Worm (Caenorhabditis elegans) whole organism, L1 larva: ENCODE results near the gene mrp-6.

Source experiments
- C16A3.4 ChIP-seq: fragments of 150-350 bp; optimal IDR thresholded peaks from 2 replicates; lab custom pipeline; 2014; ENCODE audit warnings: missing biosample characterization, missing genetic modification characterization
- C34B4.2 ChIP-seq: sonication (generic microtip); optimal IDR thresholded peaks from 2 replicates; lab custom pipeline; 2017; ENCODE audit warnings: mild to moderate bottlenecking, missing genetic modification characterization, missing compliant biosample characterization
- Y116A8C.19 ChIP-seq: sonication (generic microtip); optimal IDR thresholded peaks from 2 replicates; lab custom pipeline; 2016; ENCODE audit warnings: missing compliant biosample characterization, missing genetic modification characterization, borderline replicate concordance
- aha-1 ChIP-seq: fragments of 150-350 bp; optimal IDR thresholded peaks from 2 replicates; lab custom pipeline; 2014; ENCODE audit warnings: missing biosample characterization, missing genetic modification characterization
- ama-1 ChIP-seq: fragments of 150-350 bp; optimal IDR thresholded peaks from 2 replicates; lab custom pipeline; 2014
- ceh-63 ChIP-seq: fragments of 200-800 bp; sonication (Bioruptor generic); optimal IDR thresholded peaks from 2 replicates; lab custom pipeline; 2018; ENCODE audit warnings: mild to moderate bottlenecking, missing genetic modification characterization, missing compliant biosample characterization
- dpl-1 ChIP-seq, 3 experiments: fragments of 150-350 bp in 2 of 3; sonication (generic microtip) in 1 of 3; optimal IDR thresholded peaks; 2 replicates each; lab custom pipeline; 2014 to 2017; ENCODE audit warnings: missing biosample characterization in 3 of 3, missing genetic modification characterization in 3 of 3, missing genetic modification reagents in 3 of 3
- dsc-1 ChIP-seq: sonication (generic microtip); optimal IDR thresholded peaks from 2 replicates; lab custom pipeline; 2016; ENCODE audit warnings: mild to moderate bottlenecking, missing genetic modification characterization, missing compliant biosample characterization
- efl-1 ChIP-seq, 4 experiments: fragments of 150-350 bp; optimal IDR thresholded peaks in 3 of 4; peaks in 1 of 4; 1 replicate in 1 of 4; 2 replicates in 3 of 4; lab custom pipeline; 2014; ENCODE audit warnings: missing biosample characterization in 2 of 4, missing genetic modification characterization in 2 of 4, missing genetic modification reagents in 2 of 4
- egl-13 ChIP-seq: sonication (generic microtip); optimal IDR thresholded peaks from 2 replicates; lab custom pipeline; 2016; ENCODE audit warnings: missing genotype, missing genetic modification reagents, missing genetic modification characterization, missing compliant biosample characterization
- egl-27 ChIP-seq, 2 experiments: fragments of 150-350 bp in 1 of 2; sonication (generic microtip); optimal IDR thresholded peaks; 3 replicates each; lab custom pipeline; 2017 to 2018; ENCODE audit warnings: missing biosample characterization in 2 of 2, missing genetic modification characterization in 2 of 2, missing genetic modification reagents in 2 of 2
- elt-2 ChIP-seq: sonication (generic microtip); optimal IDR thresholded peaks from 2 replicates; lab custom pipeline; 2016; ENCODE audit warnings: missing genetic modification characterization, mild to moderate bottlenecking, inconsistent platforms, missing compliant biosample characterization, missing genetic modification reagents
- ets-5 ChIP-seq: fragments of 200-800 bp; sonication (Bioruptor generic); IDR thresholded peaks from 2 replicates; pipeline ENCODE4 v1.3.6; 2022; ENCODE audit warnings: missing genetic modification characterization, missing compliant biosample characterization
- fkh-4 ChIP-seq: sonication (generic microtip); optimal IDR thresholded peaks from 2 replicates; lab custom pipeline; 2016; ENCODE audit warnings: missing compliant biosample characterization, missing genetic modification characterization, borderline replicate concordance
- fos-1 ChIP-seq: fragments of 150-350 bp; optimal IDR thresholded peaks from 2 replicates; lab custom pipeline; 2014; ENCODE audit warnings: missing biosample characterization, missing genetic modification characterization
- hlh-17 ChIP-seq: fragments of 200-800 bp; sonication (Bioruptor generic); optimal IDR thresholded peaks from 2 replicates; lab custom pipeline; 2018; ENCODE audit warnings: missing genetic modification characterization, mild to moderate bottlenecking, missing compliant biosample characterization, moderate library complexity, borderline replicate concordance
- hpl-2 ChIP-seq: fragments of 150-350 bp; optimal IDR thresholded peaks from 2 replicates; lab custom pipeline; 2014; ENCODE audit warnings: missing biosample characterization, missing genetic modification reagents, missing genetic modification characterization
- isw-1 ChIP-seq: fragments of 200-800 bp; sonication (Bioruptor generic); IDR thresholded peaks from 2 replicates; pipeline ENCODE4 v1.3.6; 2022; ENCODE audit warnings: missing genetic modification characterization, missing compliant biosample characterization
- lin-13 ChIP-seq: fragments of 150-350 bp; optimal IDR thresholded peaks from 2 replicates; lab custom pipeline; 2014; ENCODE audit warnings: missing biosample characterization, missing genetic modification reagents, missing genetic modification characterization
- lin-14 ChIP-seq: fragments of 200-800 bp; sonication (Bioruptor generic); optimal IDR thresholded peaks from 2 replicates; lab custom pipeline; 2018; ENCODE audit warnings: mild to moderate bottlenecking, missing genetic modification characterization, moderate library complexity, missing compliant biosample characterization
- lin-39 ChIP-seq: fragments of 150-350 bp; optimal IDR thresholded peaks from 2 replicates; lab custom pipeline; 2014; ENCODE audit warnings: missing biosample characterization, missing genetic modification reagents, missing genetic modification characterization
- lir-3 ChIP-seq: sonication (generic microtip); optimal IDR thresholded peaks from 2 replicates; lab custom pipeline; 2016; ENCODE audit warnings: mild to moderate bottlenecking, missing genetic modification characterization, moderate library complexity, missing compliant biosample characterization; ENCODE audit not compliant: poor library complexity
- lsy-2 ChIP-seq, 2 experiments: fragments of 150-350 bp; optimal IDR thresholded peaks; 2 replicates each; lab custom pipeline; 2014; ENCODE audit warnings: missing biosample characterization in 2 of 2, missing genetic modification characterization in 2 of 2
- mef-2 ChIP-seq: fragments of 150-350 bp; optimal IDR thresholded peaks from 2 replicates; lab custom pipeline; 2014; ENCODE audit warnings: missing biosample characterization, missing genetic modification characterization
- mep-1 ChIP-seq: fragments of 150-350 bp; optimal IDR thresholded peaks from 2 replicates; lab custom pipeline; 2014; ENCODE audit warnings: missing biosample characterization, missing genetic modification characterization
- nhr-20 ChIP-seq: sonication (generic microtip); optimal IDR thresholded peaks from 2 replicates; lab custom pipeline; 2016; ENCODE audit warnings: mild to moderate bottlenecking, missing genetic modification characterization, missing compliant biosample characterization
- nhr-237 ChIP-seq: fragments of 150-350 bp; optimal IDR thresholded peaks from 2 replicates; lab custom pipeline; 2014; ENCODE audit warnings: missing biosample characterization, missing genetic modification characterization
- nhr-28 ChIP-seq: fragments of 150-350 bp; optimal IDR thresholded peaks from 2 replicates; lab custom pipeline; 2014; ENCODE audit warnings: missing biosample characterization, missing genetic modification characterization
- nhr-47 ChIP-seq: sonication (generic microtip); optimal IDR thresholded peaks from 2 replicates; lab custom pipeline; 2016; ENCODE audit warnings: mild to moderate bottlenecking, missing genetic modification characterization, moderate library complexity, missing compliant biosample characterization
- nhr-71 ChIP-seq: sonication (generic microtip); optimal IDR thresholded peaks from 2 replicates; lab custom pipeline; 2016; ENCODE audit warnings: mild to moderate bottlenecking, missing genetic modification characterization, moderate library complexity, missing compliant biosample characterization
- nhr-76 ChIP-seq: sonication (generic microtip); optimal IDR thresholded peaks from 2 replicates; lab custom pipeline; 2017; ENCODE audit warnings: missing biosample characterization, missing genetic modification characterization
- nhr-77 ChIP-seq: fragments of 150-350 bp; optimal IDR thresholded peaks from 2 replicates; lab custom pipeline; 2014; ENCODE audit warnings: missing biosample characterization, missing genetic modification characterization
- nhr-84 ChIP-seq: sonication (generic microtip); optimal IDR thresholded peaks from 2 replicates; lab custom pipeline; 2017; ENCODE audit warnings: missing biosample characterization, missing genetic modification characterization
- pax-3 ChIP-seq: fragments of 200-800 bp; sonication (Bioruptor generic); optimal IDR thresholded peaks from 2 replicates; lab custom pipeline; 2018; ENCODE audit warnings: mild to moderate bottlenecking, missing genetic modification characterization, moderate library complexity, missing compliant biosample characterization
- pqm-1 ChIP-seq: sonication (generic microtip); optimal IDR thresholded peaks from 3 replicates; lab custom pipeline; 2017; ENCODE audit warnings: missing biosample characterization, missing genetic modification characterization
- sox-4 ChIP-seq: sonication (generic microtip); optimal IDR thresholded peaks from 2 replicates; lab custom pipeline; 2016; ENCODE audit warnings: missing genetic modification characterization, missing compliant biosample characterization
- swsn-7 ChIP-seq: sonication (generic microtip); optimal IDR thresholded peaks from 2 replicates; lab custom pipeline; 2016; ENCODE audit warnings: missing genetic modification characterization, missing compliant biosample characterization
- tbx-2 ChIP-seq: sonication (generic microtip); optimal IDR thresholded peaks from 2 replicates; lab custom pipeline; 2016; ENCODE audit warnings: missing genetic modification characterization, missing compliant biosample characterization
- unc-130 ChIP-seq: fragments of 150-350 bp; optimal IDR thresholded peaks from 2 replicates; lab custom pipeline; 2017; ENCODE audit warnings: missing biosample characterization, missing genetic modification characterization, inconsistent platforms
- unc-62 ChIP-seq: fragments of 150-350 bp; optimal IDR thresholded peaks from 2 replicates; lab custom pipeline; 2014; ENCODE audit warnings: missing biosample characterization, missing genetic modification reagents, missing genetic modification characterization
- unc-86 ChIP-seq: sonication (generic microtip); optimal IDR thresholded peaks from 2 replicates; lab custom pipeline; 2016; ENCODE audit warnings: missing genetic modification characterization, missing compliant biosample characterization
- unc-98 ChIP-seq: fragments of 200-800 bp; sonication (Bioruptor generic); IDR thresholded peaks from 2 replicates; pipeline ENCODE4 v1.3.6; 2022; ENCODE audit warnings: missing genetic modification characterization, missing compliant biosample characterization
- zag-1 ChIP-seq: fragments of 150-350 bp; optimal IDR thresholded peaks from 2 replicates; lab custom pipeline; 2014; ENCODE audit warnings: missing biosample characterization, missing genetic modification characterization
- zip-4 ChIP-seq: fragments of 200-800 bp; sonication (Bioruptor generic); optimal IDR thresholded peaks from 2 replicates; lab custom pipeline; 2018; ENCODE audit warnings: mild to moderate bottlenecking, missing genetic modification characterization, moderate library complexity, missing compliant biosample characterization
- ztf-4 ChIP-seq: fragments of 150-350 bp; optimal IDR thresholded peaks from 2 replicates; lab custom pipeline; 2014; ENCODE audit warnings: missing biosample characterization, missing genetic modification characterization

The mrp-6 gene

ce11 chrX:4186656-4187055 lies at the start of gene mrp-6:
TSS of gene mrp-6 (minus strand) at chrX:4186756.
- no peak for TF ChIP-seq isw-1
- TF ChIP-seq C34B4.2 (tag; lab: Kevin White, UChicago) = no peak
- no peak for TF ChIP-seq tbx-2 (tag; lab: Kevin White, UChicago)
- TF ChIP-seq mep-1 (tag; lab: Kevin White, UChicago) = no peak
- no peak for TF ChIP-seq unc-62 (GFP tag; lab: Kevin White, UChicago)

- TF ChIP-seq nhr-84 (no peak), nhr-76 (tag; lab: Kevin White, UChicago) (no peak), tbx-2 (tag; lab: Kevin White, UChicago) (no peak), swsn-7 (tag; lab: Kevin White, UChicago) (no peak), efl-1 (optimal IDR thresholded peaks at IDR 0.05; lab: Kevin White, UChicago) (no peak), efl-1 (GFP tag; optimal IDR thresholded peaks at IDR 0.05 in 1 of 2; lab: Kevin White, UChicago) (no peak), nhr-77 (tag; lab: Kevin White, UChicago) (no peak), zip-4 (GFP tag; lab: Kevin White, UChicago) (no peak), lsy-2 (tag; optimal IDR thresholded peaks at IDR 0.05; lab: Kevin White, UChicago) (no peak), unc-86 (no peak), ets-5 (GFP tag; lab: Robert Waterston, UW) (no peak), unc-98 (GFP tag; lab: Robert Waterston, UW) (no peak), zag-1 (tag; lab: Kevin White, UChicago) (no peak), ceh-63 (GFP tag; lab: Kevin White, UChicago) (no peak), fkh-4 (tag; lab: Kevin White, UChicago) (no peak), dpl-1 (GFP tag; optimal IDR thresholded peaks at IDR 0.05; lab: Kevin White, UChicago) (no peak), hlh-17 (GFP tag; lab: Kevin White, UChicago) (no peak), unc-130 (tag; lab: Kevin White, UChicago) (no peak)
Measured at ce11 chrX:4235752-4236151, 49.2 kb upstream of the mrp-6 start, which contains the start of gene rab-37. TSS of gene rab-37 (minus strand) at chrX:4235852.

- TF ChIP-seq efl-1 (optimal IDR thresholded peaks at IDR 0.05; lab: Kevin White, UChicago) (peak; percentile 92 to 99), efl-1 (GFP tag; optimal IDR thresholded peaks at IDR 0.05 in 1 of 2; lab: Kevin White, UChicago) (peak; percentile 38 to 93), pax-3 (tag; lab: Kevin White, UChicago) (peak; percentile 86), hpl-2 (GFP tag; lab: Kevin White, UChicago) (peak; percentile 91), aha-1 (tag; lab: Kevin White, UChicago) (peak; percentile 1), elt-2 (tag; lab: Kevin White, UChicago) (peak; percentile 88), ceh-63 (GFP tag; lab: Kevin White, UChicago) (no peak), lsy-2 (tag; optimal IDR thresholded peaks at IDR 0.05; lab: Kevin White, UChicago) (peak; percentile 63 to 86), nhr-47 (tag; lab: Kevin White, UChicago) (peak; percentile 97), isw-1 (peak; percentile 81), mef-2 (tag; lab: Kevin White, UChicago) (peak; percentile 84), ama-1 (peak; percentile 65), egl-27 (tag; optimal IDR thresholded peaks at IDR 0.05; lab: Kevin White, UChicago) (peak in 1 of 2 experiments; percentile 73), nhr-20 (tag; lab: Kevin White, UChicago) (peak; percentile 97), lin-39 (tag; lab: Kevin White, UChicago) (peak; percentile 84), nhr-237 (tag; lab: Kevin White, UChicago) (no peak), Y116A8C.19 (tag; lab: Kevin White, UChicago) (no peak), hlh-17 (GFP tag; lab: Kevin White, UChicago) (no peak), nhr-84 (no peak), swsn-7 (tag; lab: Kevin White, UChicago) (peak; percentile 98), unc-62 (GFP tag; lab: Kevin White, UChicago) (no peak), sox-4 (tag; lab: Kevin White, UChicago) (peak; percentile 94), lir-3 (tag; lab: Kevin White, UChicago) (peak; percentile 71), C16A3.4 (no peak), egl-13 (peak; percentile 96), ztf-4 (tag; lab: Kevin White, UChicago) (peak; percentile 95), nhr-76 (tag; lab: Kevin White, UChicago) (no peak), lin-14 (GFP tag; lab: Kevin White, UChicago) (peak; percentile 96), dsc-1 (tag; lab: Kevin White, UChicago) (peak; percentile 96), fos-1 (peak; percentile 54), nhr-28 (peak; percentile 49), nhr-77 (tag; lab: Kevin White, UChicago) (peak; percentile 50), lin-13 (peak; percentile 59), zip-4 (GFP tag; lab: Kevin White, UChicago) (peak; percentile 83), pqm-1 (no peak), nhr-71 (tag; lab: Kevin White, UChicago) (peak; percentile 99)
Measured at ce11 chrX:4222779-4223387, 36.3 kb upstream of the mrp-6 start.
